Fruit fly (Drosophila melanogaster): ENCODE data around the gene CG3436.

DNA sequence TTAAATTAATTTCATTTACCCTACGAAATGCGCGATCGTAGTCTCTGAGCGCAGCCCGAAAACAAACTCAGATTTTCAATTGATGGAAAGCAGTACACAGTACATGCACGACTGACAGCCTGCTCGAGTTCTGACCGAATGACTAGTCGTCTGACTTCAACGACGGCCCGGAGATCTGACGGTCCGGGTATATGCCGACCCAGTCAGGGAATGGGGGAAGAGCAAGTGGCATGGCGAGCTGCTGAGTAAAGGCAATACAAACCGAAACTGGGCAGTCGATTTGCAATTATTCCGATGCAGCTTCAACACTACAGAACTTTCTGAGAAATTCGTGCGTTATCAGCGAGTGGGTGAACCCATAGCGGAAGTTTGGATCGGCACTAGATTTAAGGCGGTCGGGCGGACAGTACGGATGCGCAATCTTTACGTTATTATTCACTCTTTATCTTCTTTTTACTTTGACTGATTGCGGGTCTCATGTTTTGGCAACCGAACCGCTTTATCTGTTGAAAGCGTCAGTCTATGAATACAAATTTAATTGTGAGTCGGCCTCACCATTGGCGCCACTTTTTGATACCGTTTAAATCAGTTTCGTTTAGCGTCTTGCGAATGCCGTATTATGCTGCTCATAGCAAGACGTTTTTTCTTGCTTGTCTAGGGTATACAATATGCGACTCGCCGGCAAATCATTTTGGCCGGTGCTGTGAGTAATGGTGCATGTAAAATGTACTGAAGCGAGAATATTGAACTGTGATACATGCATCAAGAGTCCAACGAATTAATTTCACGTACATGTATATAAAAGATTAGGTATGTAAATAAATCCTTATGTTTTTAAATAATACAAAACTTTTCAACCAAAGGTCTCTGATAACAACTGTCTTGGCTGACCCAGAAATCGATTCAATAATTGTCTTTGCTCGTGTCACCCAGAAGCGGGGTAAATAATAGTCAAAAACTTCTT is 35.1 kb upstream of the CG3436 start:
- no peak for TF ChIP-seq ems (GFP tag; optimal IDR thresholded peaks at IDR 0.05)
- TF ChIP-seq NFAT (GFP tag; IDR thresholded peaks at IDR 0.05) = no peak
- no peak for TF ChIP-seq sim (GFP tag; IDR thresholded peaks at IDR 0.05)
- no peak for TF ChIP-seq CG31224 (GFP tag; IDR thresholded peaks at IDR 0.05)
- TF ChIP-seq Tbp (GFP tag; optimal IDR thresholded peaks at IDR 0.05) = no peak
- TF ChIP-seq CkIIα-i1 (GFP tag; IDR thresholded peaks at IDR 0.05) = no peak
- no peak for TF ChIP-seq CG1024 (GFP tag; IDR thresholded peaks at IDR 0.05)

Measured in whole organism, embryonic.